Worm (Caenorhabditis elegans) whole organism, L1 larva: ENCODE data around the gene pals-22.

Source experiments
- F16B12.6 ChIP-seq: fragments of 150-350 bp; optimal IDR thresholded peaks from 2 replicates; lab custom pipeline; 2014; ENCODE audit warnings: missing biosample characterization, missing genetic modification characterization
- Y116A8C.19 ChIP-seq: sonication (generic microtip); optimal IDR thresholded peaks from 2 replicates; lab custom pipeline; 2016; ENCODE audit warnings: missing compliant biosample characterization, missing genetic modification characterization, borderline replicate concordance
- aha-1 ChIP-seq: fragments of 150-350 bp; optimal IDR thresholded peaks from 2 replicates; lab custom pipeline; 2014; ENCODE audit warnings: missing biosample characterization, missing genetic modification characterization
- alr-1 ChIP-seq: fragments of 200-800 bp; sonication (Bioruptor generic); optimal IDR thresholded peaks from 2 replicates; lab custom pipeline; 2018; ENCODE audit warnings: borderline replicate concordance, mild to moderate bottlenecking, missing genetic modification characterization, missing compliant biosample characterization
- aly-2 ChIP-seq: fragments of 150-350 bp; optimal IDR thresholded peaks from 2 replicates; lab custom pipeline; 2014; ENCODE audit warnings: missing biosample characterization, missing genetic modification characterization
- ama-1 ChIP-seq: fragments of 150-350 bp; optimal IDR thresholded peaks from 2 replicates; lab custom pipeline; 2014
- blmp-1 ChIP-seq: fragments of 150-350 bp; optimal IDR thresholded peaks from 2 replicates; lab custom pipeline; 2014; ENCODE audit warnings: missing biosample characterization, missing genetic modification characterization
- ceh-8 ChIP-seq: fragments of 200-800 bp; sonication (Bioruptor generic); optimal IDR thresholded peaks from 2 replicates; lab custom pipeline; 2018; ENCODE audit warnings: mild to moderate bottlenecking, missing genetic modification characterization, moderate library complexity, missing compliant biosample characterization
- ceh-82 ChIP-seq, 3 experiments: fragments of 150-350 bp in 1 of 3; sonication (generic microtip) in 2 of 3; optimal IDR thresholded peaks; 2 replicates each; lab custom pipeline; 2014 to 2017; ENCODE audit warnings: missing biosample characterization in 3 of 3, missing genetic modification characterization in 3 of 3
- ceh-88 ChIP-seq: fragments of 200-800 bp; sonication (Bioruptor generic); IDR thresholded peaks from 2 replicates; pipeline ENCODE4 v1.3.6; 2022; ENCODE audit warnings: missing genetic modification characterization, missing compliant biosample characterization
- ceh-90 ChIP-seq: sonication (generic microtip); optimal IDR thresholded peaks from 2 replicates; lab custom pipeline; 2016; ENCODE audit warnings: missing genetic modification characterization, missing compliant biosample characterization
- ces-1 ChIP-seq: fragments of 150-350 bp; optimal IDR thresholded peaks from 2 replicates; lab custom pipeline; 2014; ENCODE audit warnings: missing biosample characterization, missing genetic modification reagents, missing genetic modification characterization
- efl-1 ChIP-seq, 4 experiments: fragments of 150-350 bp; optimal IDR thresholded peaks in 3 of 4; peaks in 1 of 4; 1 replicate in 1 of 4; 2 replicates in 3 of 4; lab custom pipeline; 2014; ENCODE audit warnings: missing biosample characterization in 2 of 4, missing genetic modification characterization in 2 of 4, missing genetic modification reagents in 2 of 4
- egl-27 ChIP-seq, 2 experiments: fragments of 150-350 bp in 1 of 2; sonication (generic microtip); optimal IDR thresholded peaks; 3 replicates each; lab custom pipeline; 2017 to 2018; ENCODE audit warnings: missing biosample characterization in 2 of 2, missing genetic modification characterization in 2 of 2, missing genetic modification reagents in 2 of 2
- elt-2 ChIP-seq: sonication (generic microtip); optimal IDR thresholded peaks from 2 replicates; lab custom pipeline; 2016; ENCODE audit warnings: missing genetic modification characterization, mild to moderate bottlenecking, inconsistent platforms, missing compliant biosample characterization, missing genetic modification reagents
- fkh-10 ChIP-seq: sonication (generic microtip); optimal IDR thresholded peaks from 2 replicates; lab custom pipeline; 2017; ENCODE audit warnings: missing biosample characterization, missing genetic modification reagents, missing genetic modification characterization
- fkh-4 ChIP-seq: sonication (generic microtip); optimal IDR thresholded peaks from 2 replicates; lab custom pipeline; 2016; ENCODE audit warnings: missing compliant biosample characterization, missing genetic modification characterization, borderline replicate concordance
- fkh-8 ChIP-seq: sonication (generic microtip); optimal IDR thresholded peaks from 2 replicates; lab custom pipeline; 2016; ENCODE audit warnings: mild to moderate bottlenecking, missing genetic modification characterization, missing compliant biosample characterization
- fos-1 ChIP-seq: fragments of 150-350 bp; optimal IDR thresholded peaks from 2 replicates; lab custom pipeline; 2014; ENCODE audit warnings: missing biosample characterization, missing genetic modification characterization
- hlh-17 ChIP-seq: fragments of 200-800 bp; sonication (Bioruptor generic); optimal IDR thresholded peaks from 2 replicates; lab custom pipeline; 2018; ENCODE audit warnings: missing genetic modification characterization, mild to moderate bottlenecking, missing compliant biosample characterization, moderate library complexity, borderline replicate concordance
- isw-1 ChIP-seq: fragments of 200-800 bp; sonication (Bioruptor generic); IDR thresholded peaks from 2 replicates; pipeline ENCODE4 v1.3.6; 2022; ENCODE audit warnings: missing genetic modification characterization, missing compliant biosample characterization
- lin-13 ChIP-seq: fragments of 150-350 bp; optimal IDR thresholded peaks from 2 replicates; lab custom pipeline; 2014; ENCODE audit warnings: missing biosample characterization, missing genetic modification reagents, missing genetic modification characterization
- lin-14 ChIP-seq: fragments of 200-800 bp; sonication (Bioruptor generic); optimal IDR thresholded peaks from 2 replicates; lab custom pipeline; 2018; ENCODE audit warnings: mild to moderate bottlenecking, missing genetic modification characterization, moderate library complexity, missing compliant biosample characterization
- lsy-2 ChIP-seq, 2 experiments: fragments of 150-350 bp; optimal IDR thresholded peaks; 2 replicates each; lab custom pipeline; 2014; ENCODE audit warnings: missing biosample characterization in 2 of 2, missing genetic modification characterization in 2 of 2
- mab-9 ChIP-seq: fragments of 200-800 bp; sonication (Bioruptor generic); IDR thresholded peaks from 2 replicates; pipeline ENCODE4 v1.3.6; 2022; ENCODE audit warnings: missing genetic modification reagents, missing genetic modification characterization, missing compliant biosample characterization
- mdl-1 ChIP-seq, 2 experiments: fragments of 150-350 bp; optimal IDR thresholded peaks; 2 replicates each; lab custom pipeline; 2014 to 2017; ENCODE audit warnings: missing biosample characterization in 2 of 2, missing genetic modification characterization in 2 of 2, inconsistent platforms in 1 of 2
- nhr-11 ChIP-seq: fragments of 150-350 bp; optimal IDR thresholded peaks from 2 replicates; lab custom pipeline; 2014; ENCODE audit warnings: missing biosample characterization, missing genetic modification characterization
- nhr-12 ChIP-seq: sonication (generic microtip); optimal IDR thresholded peaks from 2 replicates; lab custom pipeline; 2017; ENCODE audit warnings: missing biosample characterization, missing genetic modification characterization
- nhr-19 ChIP-seq: fragments of 200-800 bp; sonication (Bioruptor generic); conservative IDR thresholded peaks from 2 replicates; pipeline ENCODE4 v1.3.6; 2022; ENCODE audit warnings: missing genetic modification characterization, missing compliant biosample characterization
- nhr-20 ChIP-seq: sonication (generic microtip); optimal IDR thresholded peaks from 2 replicates; lab custom pipeline; 2016; ENCODE audit warnings: mild to moderate bottlenecking, missing genetic modification characterization, missing compliant biosample characterization
- nhr-28 ChIP-seq: fragments of 150-350 bp; optimal IDR thresholded peaks from 2 replicates; lab custom pipeline; 2014; ENCODE audit warnings: missing biosample characterization, missing genetic modification characterization
- nhr-47 ChIP-seq: sonication (generic microtip); optimal IDR thresholded peaks from 2 replicates; lab custom pipeline; 2016; ENCODE audit warnings: mild to moderate bottlenecking, missing genetic modification characterization, moderate library complexity, missing compliant biosample characterization
- nhr-76 ChIP-seq: sonication (generic microtip); optimal IDR thresholded peaks from 2 replicates; lab custom pipeline; 2017; ENCODE audit warnings: missing biosample characterization, missing genetic modification characterization
- nhr-77 ChIP-seq: fragments of 150-350 bp; optimal IDR thresholded peaks from 2 replicates; lab custom pipeline; 2014; ENCODE audit warnings: missing biosample characterization, missing genetic modification characterization
- nhr-85 ChIP-seq: sonication (generic microtip); peaks from one replicate; lab custom pipeline; 2016; ENCODE audit warnings: missing genetic modification characterization, inconsistent platforms, missing compliant biosample characterization
- nhr-90 ChIP-seq: sonication (generic microtip); optimal IDR thresholded peaks from 2 replicates; lab custom pipeline; 2016; ENCODE audit warnings: mild to moderate bottlenecking, missing genetic modification characterization, missing compliant biosample characterization; ENCODE audit not compliant: poor library complexity
- pqm-1 ChIP-seq: sonication (generic microtip); optimal IDR thresholded peaks from 3 replicates; lab custom pipeline; 2017; ENCODE audit warnings: missing biosample characterization, missing genetic modification characterization
- rnt-1 ChIP-seq: sonication (generic microtip); optimal IDR thresholded peaks from 2 replicates; lab custom pipeline; 2016; ENCODE audit warnings: mild to moderate bottlenecking, missing genetic modification characterization, moderate library complexity, missing compliant biosample characterization
- sup-37 ChIP-seq: fragments of 200-800 bp; sonication (Bioruptor generic); optimal IDR thresholded peaks from 2 replicates; lab custom pipeline; 2018; ENCODE audit warnings: mild to moderate bottlenecking, missing genetic modification characterization, missing compliant biosample characterization
- unc-86 ChIP-seq: sonication (generic microtip); optimal IDR thresholded peaks from 2 replicates; lab custom pipeline; 2016; ENCODE audit warnings: missing genetic modification characterization, missing compliant biosample characterization
- xbp-1 ChIP-seq: sonication (generic microtip); optimal IDR thresholded peaks from 2 replicates; lab custom pipeline; 2016; ENCODE audit warnings: missing genetic modification characterization, missing compliant biosample characterization
- ztf-4 ChIP-seq: fragments of 150-350 bp; optimal IDR thresholded peaks from 2 replicates; lab custom pipeline; 2014; ENCODE audit warnings: missing biosample characterization, missing genetic modification characterization

The pals-22 gene

DNA sequence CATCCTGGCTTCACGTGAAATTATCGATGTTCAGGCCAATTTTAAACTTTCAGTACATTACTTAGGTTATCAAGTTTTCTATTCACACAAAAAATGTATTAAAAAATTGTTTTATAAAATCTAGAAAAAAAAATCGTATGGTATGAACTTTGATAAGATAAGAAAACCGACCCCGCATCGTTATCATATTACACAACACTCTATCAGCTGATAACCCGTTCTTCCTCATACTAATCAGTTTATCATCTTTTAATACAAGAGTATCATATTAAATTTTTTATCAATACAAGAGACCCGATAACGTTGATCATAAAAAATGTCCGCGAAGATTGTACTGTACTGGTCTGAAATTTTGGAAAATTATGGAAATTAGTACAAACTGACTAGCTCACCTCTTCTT, 21.9 kb downstream of the pals-22 start (continued):
- no peak for TF ChIP-seq fkh-4 (tag; lab: Kevin White, UChicago)
- TF ChIP-seq mab-9 (GFP tag; lab: Robert Waterston, UW) = no peak
- TF ChIP-seq fkh-8 = no peak
- TF ChIP-seq ceh-90 (tag; lab: Kevin White, UChicago) = no peak
- TF ChIP-seq sup-37 (GFP tag; lab: Kevin White, UChicago) = no peak
- TF ChIP-seq elt-2 = peak; percentile 100
- TF ChIP-seq pqm-1 (tag; lab: Kevin White, UChicago) = peak; percentile 98
- TF ChIP-seq rnt-1 (tag; lab: Kevin White, UChicago) = no peak
- TF ChIP-seq egl-27 (tag; optimal IDR thresholded peaks at IDR 0.05; lab: Kevin White, UChicago) = peak in 1 of 2 experiments; percentile 6
- no peak for TF ChIP-seq ztf-4 (tag; lab: Kevin White, UChicago)
- no peak for TF ChIP-seq lin-14 (GFP tag; lab: Kevin White, UChicago)
- no peak for TF ChIP-seq nhr-20 (tag; lab: Kevin White, UChicago)
- no peak for TF ChIP-seq ceh-82 (tag; optimal IDR thresholded peaks at IDR 0.05; lab: Kevin White, UChicago)
- TF ChIP-seq isw-1 (GFP tag; lab: Robert Waterston, UW) = no peak
- TF ChIP-seq Y116A8C.19 = no peak
- no peak for TF ChIP-seq fos-1 (tag; lab: Kevin White, UChicago)
- TF ChIP-seq F16B12.6 (tag; lab: Kevin White, UChicago) = no peak
- TF ChIP-seq aly-2 (tag; lab: Kevin White, UChicago) = no peak
- TF ChIP-seq unc-86 (tag; lab: Kevin White, UChicago) = no peak
- no peak for TF ChIP-seq aha-1 (tag; lab: Kevin White, UChicago)
- no peak for TF ChIP-seq lsy-2 (tag; optimal IDR thresholded peaks at IDR 0.05; lab: Kevin White, UChicago)
- TF ChIP-seq ama-1 (lab: Kevin White, UChicago) = no peak
- peak; percentile 61 for TF ChIP-seq nhr-90 (tag; lab: Kevin White, UChicago)
- TF ChIP-seq nhr-19 (GFP tag; lab: Robert Waterston, UW) = peak; percentile 12; the same call in 1 of the 2 replicates
- no peak for TF ChIP-seq ceh-8
- TF ChIP-seq ces-1 (GFP tag; lab: Kevin White, UChicago) = no peak
- no peak for TF ChIP-seq fkh-10 (GFP tag; lab: Kevin White, UChicago)
- no peak for TF ChIP-seq nhr-12 (tag; lab: Kevin White, UChicago)

DNA sequence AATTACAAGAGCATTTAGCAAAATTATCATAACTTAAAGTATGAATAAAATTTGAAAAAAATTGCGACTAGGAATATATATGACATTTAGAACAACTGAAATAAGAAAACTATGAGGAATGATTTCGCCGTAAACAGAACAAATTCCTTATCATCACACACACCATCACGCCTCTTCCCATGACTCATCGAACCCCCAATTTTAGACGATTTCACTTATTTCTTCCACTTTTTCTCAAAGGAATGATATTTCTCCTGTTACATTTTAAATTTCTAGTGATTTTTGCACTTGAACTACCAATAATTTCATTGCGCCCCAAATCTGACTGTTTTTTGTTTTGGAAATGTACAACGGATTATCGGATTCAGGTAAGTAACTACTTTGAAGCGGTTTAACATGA, 24.4 kb downstream of the pals-22 start, which contains the start of the genes zig-13 and ver-1:
Gene zig-13, minus strand, starts transcription at position 101 of the 400 bp plus-strand sequence.
Gene ver-1, plus strand, starts transcription at position 180 of the 400 bp plus-strand sequence.
- TF ChIP-seq nhr-28 (tag; lab: Kevin White, UChicago) (no peak), ama-1 (lab: Kevin White, UChicago) (no peak), ces-1 (GFP tag; lab: Kevin White, UChicago) (no peak), pqm-1 (tag; lab: Kevin White, UChicago) (no peak), nhr-77 (tag; lab: Kevin White, UChicago) (no peak)
- TF ChIP-seq, all 84 proteins: peak for 0

DNA sequence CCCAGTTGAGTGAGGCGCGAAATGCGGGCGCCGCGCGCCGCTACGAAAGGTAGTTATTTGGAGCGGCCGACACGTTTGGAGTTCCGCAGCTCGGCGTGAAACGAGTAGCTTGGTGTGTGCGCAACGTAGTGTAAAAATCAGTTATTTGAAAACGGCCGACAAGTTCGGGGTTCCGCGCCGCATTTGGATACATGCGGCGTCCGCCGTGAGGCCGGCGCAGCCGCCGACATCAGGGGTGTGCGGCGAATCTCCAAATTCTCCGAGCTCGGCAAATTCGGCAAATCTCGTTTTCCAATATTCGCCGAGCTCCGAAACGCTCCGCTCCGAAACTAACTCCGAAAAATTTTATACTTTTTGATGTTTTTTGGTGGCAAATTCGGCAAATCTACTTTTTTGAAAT, 25.8 kb downstream of the pals-22 start:
- no peak for TF ChIP-seq mab-9 (GFP tag; lab: Robert Waterston, UW)
- no peak for TF ChIP-seq nhr-47 (tag; lab: Kevin White, UChicago)
- TF ChIP-seq blmp-1 (tag; lab: Kevin White, UChicago) = no peak
- no peak for TF ChIP-seq ceh-8
- no peak for TF ChIP-seq ceh-88 (GFP tag; lab: Robert Waterston, UW)
- TF ChIP-seq lin-13 (GFP tag; lab: Kevin White, UChicago) = no peak
- no peak for TF ChIP-seq isw-1 (GFP tag; lab: Robert Waterston, UW)
- no peak for TF ChIP-seq nhr-12 (tag; lab: Kevin White, UChicago)
- TF ChIP-seq mdl-1 (tag; optimal IDR thresholded peaks at IDR 0.05; lab: Kevin White, UChicago) = no peak
- TF ChIP-seq efl-1 (optimal IDR thresholded peaks at IDR 0.05; lab: Kevin White, UChicago) = no peak
- TF ChIP-seq efl-1 (GFP tag; optimal IDR thresholded peaks at IDR 0.05 in 1 of 2; lab: Kevin White, UChicago) = no peak
- no peak for TF ChIP-seq nhr-85 (tag; lab: Kevin White, UChicago)
- no peak for TF ChIP-seq alr-1
- no peak for TF ChIP-seq nhr-11 (tag; lab: Kevin White, UChicago)
- TF ChIP-seq nhr-76 = no peak
- no peak for TF ChIP-seq hlh-17 (GFP tag; lab: Kevin White, UChicago)
- no peak for TF ChIP-seq Y116A8C.19
- TF ChIP-seq ceh-90 (tag; lab: Kevin White, UChicago) = no peak
- TF ChIP-seq xbp-1 (tag; lab: Kevin White, UChicago) = no peak
- TF ChIP-seq lin-14 (GFP tag; lab: Kevin White, UChicago) = no peak
